Fruit fly (Drosophila melanogaster) whole organism, embryonic: Measurements from ENCODE around the gene Vha100-2.

ENCODE experiments used
- Abd-B ChIP-seq: fragments of 200-800 bp; sonication (Bioruptor generic); optimal IDR thresholded peaks from 2 replicates; lab custom pipeline; 2018; ENCODE audit warnings: missing biosample characterization, mild to moderate bottlenecking, missing genetic modification characterization, moderate library complexity
- Atf-2 ChIP-seq: fragments of 200-800 bp; sonication (Bioruptor generic); optimal IDR thresholded peaks from 2 replicates; lab custom pipeline; 2016; ENCODE audit warnings: missing biosample characterization, missing genetic modification characterization
- Awh ChIP-seq: fragments of 200-800 bp; sonication (Bioruptor generic); IDR thresholded peaks from 2 replicates; pipeline ENCODE4, ENCODE4 v1.3.6; 2022; ENCODE audit warnings: missing biosample characterization, missing genetic modification characterization
- CG10147 ChIP-seq: fragments of 200-800 bp; sonication (Bioruptor generic); optimal IDR thresholded peaks from 2 replicates; lab custom pipeline; 2019; ENCODE audit warnings: missing biosample characterization, mild to moderate bottlenecking, missing genetic modification characterization, moderate library complexity
- CG10274 ChIP-seq: fragments of 200-800 bp; sonication (Bioruptor generic); optimal IDR thresholded peaks from 3 replicates; lab custom pipeline; 2017; ENCODE audit warnings: missing biosample characterization, mild to moderate bottlenecking, missing genetic modification characterization
- CG12219 ChIP-seq: fragments of 200-800 bp; sonication (Bioruptor generic); optimal IDR thresholded peaks from 3 replicates; lab custom pipeline; 2018; ENCODE audit warnings: missing biosample characterization, mild to moderate bottlenecking, missing genetic modification characterization
- CG12236 ChIP-seq: fragments of 200-800 bp; sonication (Bioruptor generic); optimal IDR thresholded peaks from 2 replicates; lab custom pipeline; 2016; ENCODE audit warnings: missing biosample characterization, missing genetic modification characterization
- CG13894 ChIP-seq: fragments of 200-800 bp; sonication (Bioruptor generic); optimal IDR thresholded peaks from 3 replicates; lab custom pipeline; 2018; ENCODE audit warnings: missing biosample characterization, mild to moderate bottlenecking, missing genetic modification characterization, moderate library complexity
- CG14441 ChIP-seq: fragments of 200-800 bp; sonication (Bioruptor generic); IDR thresholded peaks from 2 replicates; pipeline ENCODE4 v1.3.6; 2022; ENCODE audit warnings: missing biosample characterization, missing genetic modification characterization
- CG16863 ChIP-seq: fragments of 200-800 bp; sonication (Bioruptor generic); optimal IDR thresholded peaks from 3 replicates; lab custom pipeline; 2016; ENCODE audit warnings: missing biosample characterization, missing genetic modification characterization
- CG17186 ChIP-seq: fragments of 200-800 bp; sonication (Bioruptor generic); optimal IDR thresholded peaks from 3 replicates; lab custom pipeline; 2017; ENCODE audit warnings: missing biosample characterization, missing genetic modification reagents, missing genetic modification characterization
- CG1792 ChIP-seq: fragments of 200-800 bp; sonication (Bioruptor generic); optimal IDR thresholded peaks from 2 replicates; lab custom pipeline; 2016; ENCODE audit warnings: missing biosample characterization, missing genetic modification characterization
- CG1832 ChIP-seq: fragments of 200-800 bp; sonication (Bioruptor generic); optimal IDR thresholded peaks from 2 replicates; lab custom pipeline; 2017; ENCODE audit warnings: missing biosample characterization, mild to moderate bottlenecking, missing genetic modification characterization, inconsistent platforms
- CG30403 ChIP-seq: fragments of 200-800 bp; sonication (Bioruptor generic); optimal IDR thresholded peaks from 3 replicates; lab custom pipeline; 2016; ENCODE audit warnings: missing biosample characterization, missing genetic modification characterization
- CG33557 ChIP-seq: fragments of 200-800 bp; sonication (Bioruptor generic); optimal IDR thresholded peaks from 2 replicates; lab custom pipeline; 2019; ENCODE audit warnings: missing biosample characterization, mild to moderate bottlenecking, missing genetic modification characterization, moderate library complexity
- CG34376 ChIP-seq: fragments of 200-800 bp; sonication (Bioruptor generic); optimal IDR thresholded peaks from 2 replicates; lab custom pipeline; 2018; ENCODE audit warnings: missing biosample characterization, mild to moderate bottlenecking, missing genetic modification characterization
- CG4328 ChIP-seq: fragments of 200-800 bp; sonication (Bioruptor generic); optimal IDR thresholded peaks from 3 replicates; lab custom pipeline; 2017; ENCODE audit warnings: missing biosample characterization, missing genetic modification reagents, missing genetic modification characterization
- CG4617 ChIP-seq: fragments of 200-800 bp; sonication (Bioruptor generic); optimal IDR thresholded peaks from 3 replicates; lab custom pipeline; 2016; ENCODE audit warnings: missing biosample characterization, missing genetic modification characterization, borderline replicate concordance
- CG4854 ChIP-seq: fragments of 200-800 bp; sonication (Bioruptor generic); optimal IDR thresholded peaks from 2 replicates; lab custom pipeline; 2016; ENCODE audit warnings: missing biosample characterization, missing genetic modification characterization, inconsistent platforms
- CG5245 ChIP-seq: fragments of 200-800 bp; sonication (Bioruptor generic); optimal IDR thresholded peaks from 3 replicates; lab custom pipeline; 2016; ENCODE audit warnings: missing biosample characterization, missing genetic modification characterization
- CG7928 ChIP-seq: fragments of 200-800 bp; sonication (Bioruptor generic); optimal IDR thresholded peaks from 2 replicates; lab custom pipeline; 2017; ENCODE audit warnings: missing biosample characterization, mild to moderate bottlenecking, missing genetic modification characterization
- CG8281 ChIP-seq: fragments of 200-800 bp; sonication (Bioruptor generic); optimal IDR thresholded peaks from 2 replicates; lab custom pipeline; 2018; ENCODE audit warnings: missing biosample characterization, mild to moderate bottlenecking, missing genetic modification characterization, moderate library complexity
- CG8765 ChIP-seq: fragments of 200-800 bp; sonication (Bioruptor generic); IDR thresholded peaks from 2 replicates; pipeline ENCODE4 v1.3.6; 2022; ENCODE audit warnings: missing biosample characterization, missing genetic modification characterization
- CG9932 ChIP-seq: fragments of 200-800 bp; sonication (Bioruptor generic); IDR thresholded peaks from 2 replicates; pipeline ENCODE4 v1.3.6; 2022; ENCODE audit warnings: missing biosample characterization, missing genetic modification characterization
- Dek ChIP-seq: fragments of 200-800 bp; sonication (Bioruptor generic); optimal IDR thresholded peaks from 3 replicates; lab custom pipeline; 2019; ENCODE audit warnings: missing biosample characterization, mild to moderate bottlenecking, missing genetic modification characterization, moderate library complexity
- Doc3 ChIP-seq: fragments of 200-800 bp; sonication (Bioruptor generic); IDR thresholded peaks from 3 replicates; pipeline ENCODE4 v1.3.6; 2022; ENCODE audit warnings: missing biosample characterization, missing genetic modification characterization; ENCODE audit not compliant: partially characterized antibody
- HLH4C ChIP-seq: fragments of 200-800 bp; sonication (Bioruptor generic); IDR thresholded peaks from 3 replicates; pipeline ENCODE4 v1.3.6; 2022; ENCODE audit warnings: missing biosample characterization, missing genetic modification characterization; ENCODE audit not compliant: partially characterized antibody
- Hr3 ChIP-seq: fragments of 200-800 bp; sonication (Bioruptor generic); optimal IDR thresholded peaks from 3 replicates; lab custom pipeline; 2016; ENCODE audit warnings: missing biosample characterization, missing genetic modification characterization
- Kr ChIP-seq: fragments of 200-800 bp; sonication (Bioruptor generic); optimal IDR thresholded peaks from 2 replicates; lab custom pipeline; 2017; ENCODE audit warnings: missing biosample characterization, mild to moderate bottlenecking, missing genetic modification characterization
- Mes4 ChIP-seq: fragments of 200-800 bp; sonication (Bioruptor generic); optimal IDR thresholded peaks from 2 replicates; lab custom pipeline; 2016; ENCODE audit warnings: missing biosample characterization, missing genetic modification characterization
- Vsx1 ChIP-seq: fragments of 200-800 bp; sonication (Bioruptor generic); optimal IDR thresholded peaks from 2 replicates; lab custom pipeline; 2017; ENCODE audit warnings: missing biosample characterization, mild to moderate bottlenecking, missing genetic modification characterization, missing genetic modification reagents
- cad ChIP-seq: fragments of >200 bp; optimal IDR thresholded peaks from 2 replicates; lab custom pipeline; 2017; ENCODE audit warnings: missing biosample characterization, missing genetic modification characterization
- cas ChIP-seq: fragments of 200-800 bp; sonication (Bioruptor generic); IDR thresholded peaks from 2 replicates; pipeline ENCODE4 v1.3.6; 2022; ENCODE audit warnings: missing biosample characterization, missing genetic modification characterization
- crol ChIP-seq: fragments of 200-800 bp; sonication (Bioruptor generic); IDR thresholded peaks from 2 replicates; pipeline ENCODE4 v1.3.6; 2022; ENCODE audit warnings: missing biosample characterization, missing genetic modification characterization
- ewg ChIP-seq: fragments of 200-800 bp; sonication (Bioruptor generic); optimal IDR thresholded peaks from 3 replicates; lab custom pipeline; 2017; ENCODE audit warnings: mild to moderate bottlenecking, missing biosample characterization, missing genetic modification reagents, missing genetic modification characterization
- gce ChIP-seq: fragments of 200-800 bp; sonication (Bioruptor generic); IDR thresholded peaks from 3 replicates; pipeline ENCODE4 v1.3.6; 2022; ENCODE audit warnings: missing biosample characterization, missing genetic modification characterization
- ind ChIP-seq: fragments of 200-800 bp; sonication (Bioruptor generic); optimal IDR thresholded peaks from 3 replicates; lab custom pipeline; 2016; ENCODE audit warnings: missing biosample characterization, missing genetic modification characterization
- ken ChIP-seq: fragments of 200-800 bp; sonication (Bioruptor generic); IDR thresholded peaks from 3 replicates; pipeline ENCODE4 v1.3.6; 2022; ENCODE audit warnings: missing biosample characterization, missing genetic modification characterization
- kni ChIP-seq: fragments of 200-800 bp; sonication (Bioruptor generic); optimal IDR thresholded peaks from 3 replicates; lab custom pipeline; 2017; ENCODE audit warnings: mild to moderate bottlenecking, missing biosample characterization, missing genetic modification reagents, missing genetic modification characterization
- lmd ChIP-seq: fragments of 200-800 bp; sonication (Bioruptor generic); IDR thresholded peaks from 2 replicates; pipeline ENCODE4 v1.3.6; 2022; ENCODE audit warnings: missing biosample characterization, missing genetic modification characterization
- lov ChIP-seq, 2 experiments: fragments of 200-800 bp in 1 of 2; fragments of >200 bp in 1 of 2; sonication (Bioruptor generic) in 1 of 2; IDR thresholded peaks in 1 of 2; optimal IDR thresholded peaks in 1 of 2; 2 replicates in 1 of 2; 3 replicates in 1 of 2; pipeline versions ENCODE4 v1.3.6 to Lab custom; 2017 to 2022; ENCODE audit warnings: missing biosample characterization in 1 of 2, missing genetic modification characterization in 1 of 2
- nmo ChIP-seq: fragments of 200-800 bp; sonication (Bioruptor generic); optimal IDR thresholded peaks from 2 replicates; lab custom pipeline; 2018; ENCODE audit warnings: missing biosample characterization, mild to moderate bottlenecking, missing genetic modification characterization, moderate library complexity
- org-1 ChIP-seq: fragments of 200-800 bp; sonication (Bioruptor generic); optimal IDR thresholded peaks from 2 replicates; lab custom pipeline; 2017; ENCODE audit warnings: missing biosample characterization, missing genetic modification characterization
- repo ChIP-seq: fragments of 200-800 bp; sonication (Bioruptor generic); optimal IDR thresholded peaks from 2 replicates; lab custom pipeline; 2016; ENCODE audit warnings: missing biosample characterization, missing genetic modification characterization
- ro ChIP-seq: fragments of 200-800 bp; sonication (Bioruptor generic); IDR thresholded peaks from 2 replicates; pipeline ENCODE4 v1.3.6; 2022; ENCODE audit warnings: missing biosample characterization, missing genetic modification characterization
- scrt ChIP-seq: fragments of 200-800 bp; sonication (Bioruptor generic); optimal IDR thresholded peaks from 2 replicates; lab custom pipeline; 2018; ENCODE audit warnings: missing biosample characterization, mild to moderate bottlenecking, missing genetic modification characterization, moderate library complexity
- sens-2 ChIP-seq: fragments of 200-800 bp; sonication (Bioruptor generic); IDR thresholded peaks from 2 replicates; pipeline ENCODE4 v1.3.6; 2022; ENCODE audit warnings: missing biosample characterization, missing genetic modification characterization
- sqz ChIP-seq: fragments of 200-800 bp; sonication (Bioruptor generic); optimal IDR thresholded peaks from 3 replicates; lab custom pipeline; 2018; ENCODE audit warnings: missing biosample characterization, mild to moderate bottlenecking, missing genetic modification characterization
- toy ChIP-seq: fragments of 200-800 bp; sonication (Bioruptor generic); IDR thresholded peaks from 2 replicates; pipeline ENCODE4 v1.3.6; 2022; ENCODE audit warnings: missing biosample characterization, missing genetic modification characterization
- ttk ChIP-seq: fragments of 200-800 bp; sonication (Bioruptor generic); IDR thresholded peaks from 2 replicates; pipeline ENCODE4 v2.1.2; 2022; ENCODE audit warnings: missing biosample characterization, missing genetic modification characterization
- usp ChIP-seq: fragments of >200 bp; optimal IDR thresholded peaks from 2 replicates; lab custom pipeline; 2017; ENCODE audit warnings: missing biosample characterization, missing genetic modification characterization

The Vha100-2 gene

dm6 chr3R:18397834-18398378 lies 1.1 kb downstream of the Vha100-2 start (continued):
- TF ChIP-seq lmd (GFP tag; lab: Robert Waterston, UW): no peak
- no peak for TF ChIP-seq CG14441 (GFP tag; lab: Robert Waterston, UW)
- TF ChIP-seq CG17186 (GFP tag; lab: Kevin White, UChicago): no peak
- TF ChIP-seq CG12236: no peak
- no peak for TF ChIP-seq kni (GFP tag; lab: Kevin White, UChicago)
- TF ChIP-seq scrt: no peak
- no peak for TF ChIP-seq CG10274 (GFP tag; lab: Kevin White, UChicago)
- TF ChIP-seq toy (GFP tag; lab: Robert Waterston, UW): no peak
- no peak for TF ChIP-seq nmo
- no peak for TF ChIP-seq ewg (GFP tag; lab: Kevin White, UChicago)
- TF ChIP-seq ttk (GFP tag; lab: Robert Waterston, UW): no peak; the same call in 1 of the 2 replicates
- no peak for TF ChIP-seq CG4328 (GFP tag; lab: Kevin White, UChicago)
- no peak for TF ChIP-seq CG12219 (GFP tag; lab: Kevin White, UChicago)
- no peak for TF ChIP-seq Kr
- TF ChIP-seq crol (GFP tag; lab: Robert Waterston, UW): no peak
- TF ChIP-seq ken (GFP tag; lab: Robert Waterston, UW): no peak
- no peak for TF ChIP-seq CG4854 (GFP tag; lab: Kevin White, UChicago)
- peak; percentile 3 for TF ChIP-seq CG8281 (tag; lab: Kevin White, UChicago)
- TF ChIP-seq HLH4C (GFP tag; lab: Robert Waterston, UW): no peak
- no peak for TF ChIP-seq Abd-B (GFP tag; lab: Kevin White, UChicago)
- no peak for TF ChIP-seq CG10147 (GFP tag; lab: Kevin White, UChicago)
- TF ChIP-seq sqz (GFP tag; lab: Kevin White, UChicago): no peak
- no peak for TF ChIP-seq usp (GFP tag; lab: Kevin White, UChicago)
- TF ChIP-seq CG13894 (tag; lab: Kevin White, UChicago): no peak
- TF ChIP-seq CG7928 (GFP tag; lab: Kevin White, UChicago): no peak
- TF ChIP-seq CG33557 (GFP tag; lab: Kevin White, UChicago): no peak
- TF ChIP-seq Dek: no peak
- no peak for TF ChIP-seq Doc3 (GFP tag; lab: Robert Waterston, UW)
- TF ChIP-seq gce (GFP tag; lab: Robert Waterston, UW): no peak
- TF ChIP-seq ro (GFP tag; lab: Robert Waterston, UW): no peak
- no peak for TF ChIP-seq CG1832 (GFP tag; lab: Kevin White, UChicago)
- no peak for TF ChIP-seq CG9932 (GFP tag; lab: Robert Waterston, UW)
- no peak for TF ChIP-seq Mes4
- no peak for TF ChIP-seq lov (optimal IDR thresholded peaks at IDR 0.05; lab: Kevin White, UChicago)
- TF ChIP-seq lov (GFP tag; IDR thresholded peaks at IDR 0.05; lab: Robert Waterston, UW): peak; percentile 51; the same call in 1 of the 3 replicates
- TF ChIP-seq cas (GFP tag; lab: Robert Waterston, UW): no peak
- no peak for TF ChIP-seq CG1792 (GFP tag; lab: Kevin White, UChicago)
- TF ChIP-seq org-1: no peak
- TF ChIP-seq Hr3 (GFP tag; lab: Kevin White, UChicago): no peak
- no peak for TF ChIP-seq repo (GFP tag; lab: Kevin White, UChicago)
- TF ChIP-seq CG4617 (GFP tag; lab: Kevin White, UChicago): no peak
- TF ChIP-seq Vsx1 (GFP tag; lab: Kevin White, UChicago): peak; percentile 85
- peak; percentile 57 for TF ChIP-seq sens-2 (GFP tag; lab: Robert Waterston, UW)
- TF ChIP-seq Atf-2 (GFP tag; lab: Kevin White, UChicago): no peak
- TF ChIP-seq Awh: peak; percentile 46; the same call in 1 of the 2 replicates
- peak; percentile 58; the same call in 1 of the 2 replicates for TF ChIP-seq CG8765 (GFP tag; lab: Robert Waterston, UW)
- no peak for TF ChIP-seq ind (GFP tag; lab: Kevin White, UChicago)
- TF ChIP-seq CG16863 (GFP tag; lab: Kevin White, UChicago): no peak
- TF ChIP-seq CG30403 (GFP tag; lab: Kevin White, UChicago): no peak
- no peak for TF ChIP-seq cad
- TF ChIP-seq CG34376 (GFP tag; lab: Kevin White, UChicago): no peak
- TF ChIP-seq CG5245: no peak
